Worm (Caenorhabditis elegans) whole organism, mixed stage, embryonic: ENCODE measurements around the gene dsl-7.

Experiments
- pha-4 ChIP-seq: fragments of 150-350 bp; optimal IDR thresholded peaks from 2 replicates; lab custom pipeline; 2018; ENCODE audit warnings: missing biosample characterization, missing genetic modification reagents, missing genetic modification characterization
- sem-2 ChIP-seq: fragments of 200-800 bp; sonication (Bioruptor generic); optimal IDR thresholded peaks from 2 replicates; lab custom pipeline; 2018; ENCODE audit warnings: mild to moderate bottlenecking, missing genetic modification characterization, missing compliant biosample characterization

ce11 chrV:13036466-13036865 is 43.5 kb downstream of the dsl-7 start, which contains the start of gene W07G4.2:
- TF ChIP-seq sem-2 (no peak), pha-4 (tag; lab: Kevin White, UChicago) (no peak)
